5 worm cellular contexts compared by ENCODE assay signal in the genomic region with DNA sequence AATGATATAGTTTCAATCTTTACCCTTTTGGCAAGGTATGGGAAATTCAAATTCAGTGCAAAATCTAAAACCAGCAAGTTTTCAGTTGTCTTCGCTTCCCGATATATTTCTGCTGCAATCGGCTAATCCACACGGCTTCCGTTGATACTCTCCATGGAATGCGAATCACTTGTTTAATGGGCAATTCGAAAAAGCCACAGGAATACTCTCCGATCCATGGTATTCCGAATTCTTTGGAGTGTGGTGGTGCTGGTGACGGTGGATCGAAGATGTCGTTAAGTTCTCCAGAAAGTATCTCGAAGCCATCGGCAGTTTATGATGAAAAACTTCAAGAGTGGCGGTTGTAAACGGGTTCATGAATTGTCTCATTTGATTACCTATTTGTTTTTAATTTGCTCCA.
TF ChIP-seq lines count a peak whose summit lies in the region.

No protein-coding gene starts in this region.

TF ChIP-seq in whole organism, L1 larva, 84 proteins besides CTCF, POLR2A, EP300 and RAD21:
- TF ChIP-seq fkh-10 (GFP tag; optimal IDR thresholded peaks at IDR 0.05; lab: Kevin White, UChicago) = no peak
- TF ChIP-seq efl-1 (optimal IDR thresholded peaks at IDR 0.05; lab: Kevin White, UChicago) = no peak
- TF ChIP-seq efl-1 (GFP tag; optimal IDR thresholded peaks at IDR 0.05 in 1 of 2; lab: Kevin White, UChicago) = peak in 1 of 2 experiments; percentile 81
- peak; percentile 22 for TF ChIP-seq ama-1 (optimal IDR thresholded peaks at IDR 0.05; lab: Kevin White, UChicago)

TF ChIP-seq in whole organism, L2 larva, 48 proteins besides CTCF, POLR2A, EP300 and RAD21:
- TF ChIP-seq ama-1 (optimal IDR thresholded peaks at IDR 0.05; lab: Kevin White, UChicago) = peak; percentile 40
- no peak for TF ChIP-seq ceh-16 (tag; optimal IDR thresholded peaks at IDR 0.05; lab: Kevin White, UChicago)

TF ChIP-seq in whole organism, L3 larva, 47 proteins besides CTCF, POLR2A, EP300 and RAD21:
- peak; percentile 83 for TF ChIP-seq ama-1 (optimal IDR thresholded peaks at IDR 0.05; lab: Kevin White, UChicago)
- TF ChIP-seq ceh-28 (tag; optimal IDR thresholded peaks at IDR 0.05; lab: Kevin White, UChicago) = no peak

TF ChIP-seq in whole organism, L4 larva, 104 proteins besides CTCF, POLR2A, EP300 and RAD21:
- 0 out of 2 replicates have a peak, but pooled peaks have one; percentile 29 for TF ChIP-seq Y48G9A.11 (GFP tag; IDR thresholded peaks at IDR 0.05; lab: Robert Waterston, UW)
- TF ChIP-seq Y105C5A.15 (GFP tag; IDR thresholded peaks at IDR 0.05; lab: Robert Waterston, UW) = 0 out of 2 replicates have a peak, but pooled peaks have one; percentile 13
- no peak for TF ChIP-seq madf-5 (GFP tag; IDR thresholded peaks at IDR 0.05; lab: Robert Waterston, UW)

TF ChIP-seq in whole organism, young adult, 124 proteins besides CTCF, POLR2A, EP300 and RAD21:
- 0 out of 2 replicates have a peak, but pooled peaks have one; percentile 40 for TF ChIP-seq nfyb-1 (GFP tag; IDR thresholded peaks at IDR 0.05; lab: Robert Waterston, UW)
- 0 out of 2 replicates have a peak, but pooled peaks have one; percentile 23 for TF ChIP-seq hsf-1 (GFP tag; IDR thresholded peaks at IDR 0.05; lab: Robert Waterston, UW)
- 0 out of 2 replicates have a peak, but pooled peaks have one; percentile 4 for TF ChIP-seq dox-1 (GFP tag; IDR thresholded peaks at IDR 0.05; lab: Robert Waterston, UW)
- no peak for TF ChIP-seq hlh-12 (tag; optimal IDR thresholded peaks at IDR 0.05; lab: Kevin White, UChicago)
